Fruit fly (Drosophila melanogaster) whole organism, wandering third instar larva: ENCODE measurements around the gene CG43935.

Experiments used
- CrebA ChIP-seq: fragments of 200-800 bp; sonication (Bioruptor generic); optimal IDR thresholded peaks from 2 replicates; lab custom pipeline; 2016; ENCODE audit warnings: missing biosample characterization, mild to moderate bottlenecking, missing genetic modification characterization, borderline replicate concordance
- Dif ChIP-seq: fragments of 200-275, 200-300 bp; sonication (Bioruptor generic); optimal IDR thresholded peaks from 2 replicates; lab custom pipeline; 2018; ENCODE audit warnings: missing biosample characterization, missing genetic modification characterization; ENCODE audit not compliant: partially characterized antibody
- HLH106 ChIP-seq: fragments of 200-800 bp; optimal IDR thresholded peaks from 3 replicates; lab custom pipeline; 2019; ENCODE audit warnings: missing biosample characterization, mild to moderate bottlenecking, missing genetic modification characterization, moderate library complexity
- Hr78 ChIP-seq: fragments of >200 bp; optimal IDR thresholded peaks from 2 replicates; lab custom pipeline; 2017; ENCODE audit warnings: missing biosample characterization, missing genetic modification characterization
- fru ChIP-seq: fragments of 200-800 bp; sonication (Bioruptor generic); optimal IDR thresholded peaks from 3 replicates; lab custom pipeline; 2016; ENCODE audit warnings: missing biosample characterization, mild to moderate bottlenecking, missing genetic modification characterization
- psq ChIP-seq: fragments of 200-800 bp; sonication (Bioruptor generic); optimal IDR thresholded peaks from 3 replicates; lab custom pipeline; 2017; ENCODE audit warnings: missing biosample characterization, mild to moderate bottlenecking, missing genetic modification characterization, moderate library complexity
- woc ChIP-seq: sonication (Bioruptor generic); optimal IDR thresholded peaks from 2 replicates; lab custom pipeline; 2016; ENCODE audit warnings: missing biosample characterization, mild to moderate bottlenecking, missing genetic modification characterization

- TF ChIP-seq Dif (GFP tag; lab: Kevin White, UChicago) (no peak), psq (GFP tag; lab: Kevin White, UChicago) (no peak), Hr78 (no peak), CrebA (GFP tag; lab: Kevin White, UChicago) (no peak), fru (GFP tag; lab: Kevin White, UChicago) (no peak), woc (GFP tag; lab: Kevin White, UChicago) (no peak), HLH106 (tag; lab: Kevin White, UChicago) (no peak)
These were observed 44.2 kb downstream of the CG43935 start for dm6 chr3R:27109458-27109857.
